Fruit fly (Drosophila melanogaster) whole organism, embryonic: ENCODE results near the gene Exn.

Experiments
- Ada2b ChIP-seq: fragments of 200-800 bp; sonication (Bioruptor generic); IDR thresholded peaks from 2 replicates; pipeline ENCODE4 v1.3.6; 2022; ENCODE audit warnings: missing biosample characterization, missing genetic modification characterization
- Awh ChIP-seq: fragments of 200-800 bp; sonication (Bioruptor generic); IDR thresholded peaks from 2 replicates; pipeline ENCODE4, ENCODE4 v1.3.6; 2022; ENCODE audit warnings: missing biosample characterization, missing genetic modification characterization
- CG1024 ChIP-seq: fragments of 200-800 bp; sonication (Bioruptor generic); IDR thresholded peaks from 2 replicates; pipeline ENCODE4 v1.3.6; 2022; ENCODE audit warnings: missing biosample characterization, missing genetic modification characterization
- CG10274 ChIP-seq: fragments of 200-800 bp; sonication (Bioruptor generic); optimal IDR thresholded peaks from 3 replicates; lab custom pipeline; 2017; ENCODE audit warnings: missing biosample characterization, mild to moderate bottlenecking, missing genetic modification characterization
- CG1233 ChIP-seq: fragments of 200-800 bp; sonication (Bioruptor generic); optimal IDR thresholded peaks from 4 replicates; lab custom pipeline; 2018; ENCODE audit warnings: missing biosample characterization, mild to moderate bottlenecking, missing genetic modification characterization
- CG15011 ChIP-seq: fragments of 200-800 bp; sonication (Bioruptor generic); optimal IDR thresholded peaks from 3 replicates; lab custom pipeline; 2018; ENCODE audit warnings: missing biosample characterization, mild to moderate bottlenecking, missing genetic modification characterization
- CG1647 ChIP-seq: fragments of 200-800 bp; sonication (Bioruptor generic); optimal IDR thresholded peaks from 3 replicates; lab custom pipeline; 2016; ENCODE audit warnings: missing biosample characterization, missing genetic modification characterization
- CG16813 ChIP-seq: fragments of 200-800 bp; sonication (Bioruptor generic); IDR thresholded peaks from 3 replicates; pipeline ENCODE4 v1.3.6; 2022; ENCODE audit warnings: missing biosample characterization, missing genetic modification characterization; ENCODE audit not compliant: partially characterized antibody
- CG18262 ChIP-seq: fragments of 200-800 bp; optimal IDR thresholded peaks from 3 replicates; lab custom pipeline; 2019; ENCODE audit warnings: missing biosample characterization, mild to moderate bottlenecking, missing genetic modification characterization, moderate library complexity
- CG30403 ChIP-seq: fragments of 200-800 bp; sonication (Bioruptor generic); optimal IDR thresholded peaks from 3 replicates; lab custom pipeline; 2016; ENCODE audit warnings: missing biosample characterization, missing genetic modification characterization
- CG31224 ChIP-seq: fragments of 200-800 bp; sonication (Bioruptor generic); IDR thresholded peaks from 2 replicates; pipeline ENCODE4 v1.3.6; 2022; ENCODE audit warnings: missing biosample characterization, missing genetic modification characterization
- CG33557 ChIP-seq: fragments of 200-800 bp; sonication (Bioruptor generic); optimal IDR thresholded peaks from 2 replicates; lab custom pipeline; 2019; ENCODE audit warnings: missing biosample characterization, mild to moderate bottlenecking, missing genetic modification characterization, moderate library complexity
- CG34224 ChIP-seq: fragments of 200-800 bp; sonication (Bioruptor generic); IDR thresholded peaks from 3 replicates; pipeline ENCODE4 v1.3.6; 2022; ENCODE audit warnings: missing biosample characterization, missing genetic modification characterization; ENCODE audit not compliant: partially characterized antibody
- CG4328 ChIP-seq: fragments of 200-800 bp; sonication (Bioruptor generic); optimal IDR thresholded peaks from 3 replicates; lab custom pipeline; 2017; ENCODE audit warnings: missing biosample characterization, missing genetic modification reagents, missing genetic modification characterization
- CG6175 ChIP-seq: fragments of 200-800 bp; sonication (Bioruptor generic); IDR thresholded peaks from 3 replicates; pipeline ENCODE4 v1.3.6; 2022; ENCODE audit warnings: missing biosample characterization, missing genetic modification characterization
- CG8359 ChIP-seq: fragments of 200-800 bp; sonication (Bioruptor generic); optimal IDR thresholded peaks from 2 replicates; lab custom pipeline; 2017; ENCODE audit warnings: missing biosample characterization, mild to moderate bottlenecking, missing genetic modification characterization, borderline replicate concordance
- D19A ChIP-seq: fragments of 200-800 bp; optimal IDR thresholded peaks from 3 replicates; lab custom pipeline; 2019; ENCODE audit warnings: missing biosample characterization, mild to moderate bottlenecking, missing genetic modification characterization, moderate library complexity
- Dfd ChIP-seq, 2 experiments: fragments of >200 bp; optimal IDR thresholded peaks; 2 replicates each; lab custom pipeline; 2017; ENCODE audit warnings: missing biosample characterization in 2 of 2, missing genetic modification characterization in 2 of 2
- E2f1 ChIP-seq: fragments of 200-800 bp; sonication (Bioruptor generic); IDR thresholded peaks from 2 replicates; pipeline ENCODE4 v1.3.6; 2022; ENCODE audit warnings: missing biosample characterization, missing genetic modification characterization
- Ets97D ChIP-seq: fragments of 200-800 bp; sonication (Bioruptor generic); optimal IDR thresholded peaks from 3 replicates; lab custom pipeline; 2016; ENCODE audit warnings: missing biosample characterization, missing genetic modification characterization
- Fer1 ChIP-seq: fragments of 200-800 bp; sonication (Bioruptor generic); optimal IDR thresholded peaks from 2 replicates; lab custom pipeline; 2017; ENCODE audit warnings: missing biosample characterization, mild to moderate bottlenecking, missing genetic modification characterization
- Gsc ChIP-seq: fragments of 200-800 bp; sonication (Bioruptor generic); IDR thresholded peaks from 2 replicates; pipeline ENCODE4 v1.3.6; 2022; ENCODE audit warnings: missing biosample characterization, missing genetic modification characterization
- H15 ChIP-seq: fragments of 200-800 bp; sonication (Bioruptor generic); IDR thresholded peaks from 3 replicates; pipeline ENCODE4 v1.3.6; 2022; ENCODE audit warnings: missing biosample characterization, missing genetic modification characterization
- H2.0 ChIP-seq: fragments of 200-800 bp; sonication (Bioruptor generic); IDR thresholded peaks from 2 replicates; pipeline ENCODE4 v1.3.6; 2022; ENCODE audit warnings: missing biosample characterization, missing genetic modification characterization
- HmgZ ChIP-seq: fragments of 200-800 bp; sonication (Bioruptor generic); optimal IDR thresholded peaks from 2 replicates; lab custom pipeline; 2018; ENCODE audit warnings: missing biosample characterization, mild to moderate bottlenecking, missing genetic modification characterization
- Hr39 ChIP-seq: fragments of >200 bp; optimal IDR thresholded peaks from 2 replicates; lab custom pipeline; 2017
- NC2β ChIP-seq: fragments of 200-800 bp; sonication (Bioruptor generic); optimal IDR thresholded peaks from 2 replicates; lab custom pipeline; 2016; ENCODE audit warnings: missing biosample characterization, missing genetic modification characterization
- NFAT ChIP-seq: fragments of 200-800 bp; sonication (Bioruptor generic); IDR thresholded peaks from 2 replicates; pipeline ENCODE4 v1.3.6; 2022; ENCODE audit warnings: missing biosample characterization, missing genetic modification characterization
- abd-A ChIP-seq: fragments of 200-800 bp; sonication (Bioruptor generic); optimal IDR thresholded peaks from 3 replicates; lab custom pipeline; 2019; ENCODE audit warnings: missing biosample characterization, mild to moderate bottlenecking, missing genetic modification characterization, moderate library complexity
- bcd ChIP-seq: fragments of 200-800 bp; sonication (Bioruptor generic); optimal IDR thresholded peaks from 2 replicates; lab custom pipeline; 2017; ENCODE audit warnings: missing biosample characterization, mild to moderate bottlenecking, missing genetic modification characterization
- cato ChIP-seq: fragments of 200-800 bp; sonication (Bioruptor generic); optimal IDR thresholded peaks from 2 replicates; lab custom pipeline; 2016; ENCODE audit warnings: missing biosample characterization, missing genetic modification characterization, borderline replicate concordance
- croc ChIP-seq: fragments of 200-800 bp; sonication (Bioruptor generic); conservative IDR thresholded peaks from 3 replicates; pipeline ENCODE4 v1.3.6; 2022; ENCODE audit warnings: missing biosample characterization, missing genetic modification characterization
- crol ChIP-seq: fragments of 200-800 bp; sonication (Bioruptor generic); IDR thresholded peaks from 2 replicates; pipeline ENCODE4 v1.3.6; 2022; ENCODE audit warnings: missing biosample characterization, missing genetic modification characterization
- dimm ChIP-seq: fragments of 200-800 bp; sonication (Bioruptor generic); IDR thresholded peaks from 2 replicates; pipeline ENCODE4 v1.3.6; 2022; ENCODE audit warnings: missing biosample characterization, missing genetic modification characterization
- disco-r ChIP-seq: fragments of 200-800 bp; sonication (Bioruptor generic); optimal IDR thresholded peaks from 2 replicates; lab custom pipeline; 2016; ENCODE audit warnings: missing biosample characterization, missing genetic modification characterization
- fd64A ChIP-seq: fragments of 200-800 bp; sonication (Bioruptor generic); optimal IDR thresholded peaks from 3 replicates; lab custom pipeline; 2018; ENCODE audit warnings: missing biosample characterization, mild to moderate bottlenecking, missing genetic modification characterization
- fd96Cb ChIP-seq: fragments of 200-800 bp; sonication (Bioruptor generic); optimal IDR thresholded peaks from 2 replicates; lab custom pipeline; 2018; ENCODE audit warnings: missing biosample characterization, mild to moderate bottlenecking, missing genetic modification characterization, moderate library complexity
- fru ChIP-seq: fragments of >200 bp; optimal IDR thresholded peaks from 2 replicates; lab custom pipeline; 2017
- gcm ChIP-seq: fragments of 200-800 bp; sonication (Bioruptor generic); optimal IDR thresholded peaks from 2 replicates; lab custom pipeline; 2019; ENCODE audit warnings: missing biosample characterization, mild to moderate bottlenecking, missing genetic modification characterization, moderate library complexity
- gsb ChIP-seq: fragments of 200-800 bp; sonication (Bioruptor generic); IDR thresholded peaks from 2 replicates; pipeline ENCODE4 v1.3.6; 2022; ENCODE audit warnings: missing biosample characterization, missing genetic modification characterization
- jumu ChIP-seq: fragments of 200-800 bp; sonication (Bioruptor generic); optimal IDR thresholded peaks from 3 replicates; lab custom pipeline; 2016; ENCODE audit warnings: missing biosample characterization, missing genetic modification characterization
- lab ChIP-seq: fragments of 200-800 bp; sonication (Bioruptor generic); optimal IDR thresholded peaks from 3 replicates; lab custom pipeline; 2017; ENCODE audit warnings: missing biosample characterization, missing genetic modification characterization, mild to moderate bottlenecking, moderate library complexity, missing genetic modification reagents
- oc ChIP-seq: fragments of 200-800 bp; sonication (Bioruptor generic); optimal IDR thresholded peaks from 2 replicates; lab custom pipeline; 2018; ENCODE audit warnings: missing biosample characterization, mild to moderate bottlenecking, missing genetic modification characterization, moderate library complexity
- pan ChIP-seq, 4 experiments: fragments of >200 bp in 3 of 4; fragments of 200-800 bp in 1 of 4; sonication (Bioruptor generic) in 1 of 4; optimal IDR thresholded peaks in 3 of 4; IDR thresholded peaks in 1 of 4; 2 replicates each; pipeline versions ENCODE4 v1.3.6 to Lab custom; 2017 to 2022; ENCODE audit warnings: missing biosample characterization in 2 of 4, missing genetic modification characterization in 2 of 4, mixed read lengths in 1 of 4
- repo ChIP-seq: fragments of 200-800 bp; sonication (Bioruptor generic); optimal IDR thresholded peaks from 2 replicates; lab custom pipeline; 2016; ENCODE audit warnings: missing biosample characterization, missing genetic modification characterization
- salm ChIP-seq: fragments of 200-800 bp; sonication (Bioruptor generic); optimal IDR thresholded peaks from 2 replicates; lab custom pipeline; 2018; ENCODE audit warnings: missing biosample characterization, mild to moderate bottlenecking, missing genetic modification characterization
- slou ChIP-seq: fragments of 200-800 bp; sonication (Bioruptor generic); optimal IDR thresholded peaks from 3 replicates; lab custom pipeline; 2016; ENCODE audit warnings: missing biosample characterization, missing genetic modification characterization
- trh ChIP-seq: fragments of 200-800 bp; sonication (Bioruptor generic); optimal IDR thresholded peaks from 2 replicates; lab custom pipeline; 2016; ENCODE audit warnings: missing biosample characterization, missing genetic modification characterization
- ttk ChIP-seq: fragments of 200-800 bp; sonication (Bioruptor generic); IDR thresholded peaks from 2 replicates; pipeline ENCODE4 v2.1.2; 2022; ENCODE audit warnings: missing biosample characterization, missing genetic modification characterization

Exn gene

dm6 chr3L:16986062-16987013 is 16.5 kb downstream of the Exn start (continued):
- no peak for TF ChIP-seq fd64A (GFP tag; lab: Kevin White, UChicago)
- no peak for TF ChIP-seq CG31224 (GFP tag; lab: Robert Waterston, UW)
- TF ChIP-seq CG1233 (GFP tag; lab: Kevin White, UChicago) = no peak
- TF ChIP-seq gsb (GFP tag; lab: Robert Waterston, UW) = no peak
- no peak for TF ChIP-seq trh (GFP tag; lab: Kevin White, UChicago)
- TF ChIP-seq Ets97D (GFP tag; lab: Kevin White, UChicago) = no peak
- no peak for TF ChIP-seq CG10274 (GFP tag; lab: Kevin White, UChicago)
- peak; percentile 7 for TF ChIP-seq HmgZ (tag; lab: Kevin White, UChicago)
- TF ChIP-seq CG6175 (GFP tag; lab: Robert Waterston, UW) = 0 out of 3 replicates have a peak, but pooled peaks have one; percentile 30
- TF ChIP-seq CG34224 (GFP tag; lab: Robert Waterston, UW) = no peak
- peak; percentile 75 for TF ChIP-seq NFAT (GFP tag; lab: Robert Waterston, UW)
- TF ChIP-seq CG4328 (GFP tag; lab: Kevin White, UChicago) = peak; percentile 17
- 0 out of 2 replicates have a peak, but pooled peaks have one; percentile 8 for TF ChIP-seq E2f1 (GFP tag; lab: Robert Waterston, UW)
- TF ChIP-seq crol (GFP tag; lab: Robert Waterston, UW) = no peak
- TF ChIP-seq Awh (GFP tag; lab: Robert Waterston, UW) = peak; percentile 74
- no peak for TF ChIP-seq repo (GFP tag; lab: Kevin White, UChicago)
- TF ChIP-seq croc (GFP tag; lab: Robert Waterston, UW) = 0 out of 3 replicates have a peak, but pooled peaks have one; percentile 24
- TF ChIP-seq fru (lab: Kevin White, UChicago) = no peak
- peak; percentile 51 for TF ChIP-seq lab
- no peak for TF ChIP-seq gcm (GFP tag; lab: Kevin White, UChicago)
- TF ChIP-seq Ada2b = peak; percentile 49; the same call in 1 of the 2 replicates
- TF ChIP-seq salm (tag; lab: Kevin White, UChicago) = no peak
- peak; percentile 81 for TF ChIP-seq CG18262
- peak; percentile 14 for TF ChIP-seq CG1647 (GFP tag; lab: Kevin White, UChicago)
- no peak for TF ChIP-seq CG33557 (GFP tag; lab: Kevin White, UChicago)
- peak; percentile 56 for TF ChIP-seq abd-A (tag; lab: Kevin White, UChicago)
- TF ChIP-seq disco-r (GFP tag; lab: Kevin White, UChicago) = no peak
- TF ChIP-seq H2.0 (GFP tag; lab: Robert Waterston, UW) = 0 out of 2 replicates have a peak, but pooled peaks have one; percentile 7
- no peak for TF ChIP-seq dimm (GFP tag; lab: Robert Waterston, UW)
- TF ChIP-seq Dfd (GFP tag; optimal IDR thresholded peaks at IDR 0.05; lab: Kevin White, UChicago) = no peak
- peak; percentile 52 for TF ChIP-seq CG15011 (GFP tag; lab: Kevin White, UChicago)
- TF ChIP-seq CG1024 (GFP tag; lab: Robert Waterston, UW) = peak; percentile 49; the same call in 1 of the 2 replicates
- TF ChIP-seq CG30403 (GFP tag; lab: Kevin White, UChicago) = peak; percentile 77
- TF ChIP-seq Fer1 = no peak
- peak; percentile 58 for TF ChIP-seq bcd (GFP tag; lab: Kevin White, UChicago)
- TF ChIP-seq Hr39 (lab: Kevin White, UChicago) = no peak
- no peak for TF ChIP-seq CG8359 (GFP tag; lab: Kevin White, UChicago)
- TF ChIP-seq fd96Cb (tag; lab: Kevin White, UChicago) = peak; percentile 54
- TF ChIP-seq CG16813 = no peak
- no peak for TF ChIP-seq Gsc
- no peak for TF ChIP-seq ttk (GFP tag; lab: Robert Waterston, UW)
- TF ChIP-seq cato (GFP tag; lab: Kevin White, UChicago) = no peak
- TF ChIP-seq NC2β (GFP tag; lab: Kevin White, UChicago) = no peak
- no peak for TF ChIP-seq jumu (GFP tag; lab: Kevin White, UChicago)
- TF ChIP-seq oc = no peak
- TF ChIP-seq slou (GFP tag; lab: Kevin White, UChicago) = no peak
- peak; percentile 16 for TF ChIP-seq D19A (tag; lab: Kevin White, UChicago)
- TF ChIP-seq H15 = no peak
- TF ChIP-seq pan (optimal IDR thresholded peaks at IDR 0.05; lab: Kevin White, UChicago) = no peak
- TF ChIP-seq pan (GFP tag; optimal IDR thresholded peaks at IDR 0.05 in 1 of 2, IDR thresholded peaks at IDR 0.05 in 1 of 2) = peak in 1 of 2 experiments; percentile 32
